Worm (Caenorhabditis elegans): ENCODE data around the gene srx-18.

DNA sequence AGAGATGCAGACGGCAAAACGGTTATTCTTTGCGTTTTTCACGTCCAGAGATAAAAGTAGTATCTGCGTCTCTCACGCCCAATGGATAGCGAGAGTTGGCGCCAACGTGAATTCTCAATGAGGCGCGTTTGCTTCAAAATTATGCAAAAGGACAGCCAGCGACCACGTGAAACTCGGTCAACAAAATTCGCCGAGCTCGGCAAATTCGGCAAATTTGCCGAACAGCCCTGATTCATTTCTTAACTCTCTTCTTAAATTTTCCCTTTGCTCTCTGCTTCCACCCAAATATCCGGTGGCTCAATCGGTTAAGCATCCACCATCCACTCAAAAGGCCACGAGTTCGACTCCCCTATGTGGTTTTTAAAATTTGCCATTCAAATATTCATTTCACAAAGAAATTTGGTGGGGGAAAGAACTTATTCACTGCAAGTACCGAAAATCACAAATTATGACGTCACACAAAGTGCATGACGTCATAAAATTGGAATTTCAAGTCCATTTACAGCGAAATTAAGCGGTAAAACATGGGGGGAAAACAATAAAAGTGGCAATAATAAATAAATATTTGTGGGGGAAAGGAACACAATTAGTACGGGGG lies 46.8 kb upstream of the srx-18 start:
- TF ChIP-seq grh-1 (GFP tag; IDR thresholded peaks at IDR 0.05) (no peak), elt-2 (tag; optimal IDR thresholded peaks at IDR 0.05) (no peak), nhr-77 (tag; optimal IDR thresholded peaks at IDR 0.05) (no peak), blmp-1 (tag; optimal IDR thresholded peaks at IDR 0.05) (no peak), ceh-88 (GFP tag; IDR thresholded peaks at IDR 0.05) (no peak), ces-1 (GFP tag; optimal IDR thresholded peaks at IDR 0.05) (no peak), unc-62 (GFP tag; optimal IDR thresholded peaks at IDR 0.05) (no peak), tlp-1 (tag; optimal IDR thresholded peaks at IDR 0.05) (no peak), Y116A8C.19 (tag; optimal IDR thresholded peaks at IDR 0.05; ENCODE audit: borderline replicate concordance) (no peak), nhr-237 (tag; optimal IDR thresholded peaks at IDR 0.05) (no peak), mdl-1 (tag; optimal IDR thresholded peaks at IDR 0.05) (no peak), vab-15 (tag; optimal IDR thresholded peaks at IDR 0.05) (no peak), rnt-1 (tag; optimal IDR thresholded peaks at IDR 0.05) (no peak), skn-1 (tag; optimal IDR thresholded peaks at IDR 0.05) (no peak)

All from whole organism, L1 larva.